Worm (Caenorhabditis elegans) whole organism, dauer: Measurements from ENCODE around the gene F53C3.8.

Experiments
- unc-62 ChIP-seq: sonication (generic microtip); optimal IDR thresholded peaks from 2 replicates; lab custom pipeline; 2017; ENCODE audit warnings: missing biosample characterization, missing genetic modification reagents, missing genetic modification characterization

F53C3.8 gene

ce11 chrII:3934085-3934484 is 42.9 kb downstream of the F53C3.8 start, which contains the start of gene Y14H12B.1:
Y14H12B.1 (plus strand) TSS chrII:3934447.
- TF ChIP-seq unc-62 (GFP tag; lab: Kevin White, UChicago) = no peak

- TF ChIP-seq unc-62 (GFP tag; lab: Kevin White, UChicago) = no peak
These were observed 43.9 kb downstream of the F53C3.8 start for ce11 chrII:3935098-3935497.

ce11 chrII:3935990-3936389 is 44.8 kb downstream of the F53C3.8 start:
- no peak for TF ChIP-seq unc-62 (GFP tag; lab: Kevin White, UChicago)
